Worm (Caenorhabditis elegans) whole organism, late embryonic: ENCODE results near the gene K10G6.5.

ENCODE experiments used
- K02D7.2 ChIP-seq: sonication (generic microtip); optimal IDR thresholded peaks from 2 replicates; lab custom pipeline; 2017; ENCODE audit warnings: mild to moderate bottlenecking, missing genetic modification characterization, missing compliant biosample characterization
- Y22D7AL.16 ChIP-seq: sonication (generic microtip); optimal IDR thresholded peaks from 2 replicates; lab custom pipeline; 2016; ENCODE audit warnings: missing genetic modification characterization, missing compliant biosample characterization
- ama-1 ChIP-seq: fragments of 150-350 bp; optimal IDR thresholded peaks from 2 replicates; lab custom pipeline; 2014
- ceh-19 ChIP-seq: fragments of 200-800 bp; sonication (Bioruptor generic); optimal IDR thresholded peaks from 2 replicates; lab custom pipeline; 2018; ENCODE audit warnings: mild to moderate bottlenecking, missing genetic modification characterization, missing compliant biosample characterization
- ceh-45 ChIP-seq: fragments of 200-800 bp; sonication (Bioruptor generic); IDR thresholded peaks from 2 replicates; pipeline ENCODE4 v1.3.6; 2022; ENCODE audit warnings: missing genetic modification reagents, missing genetic modification characterization, missing compliant biosample characterization
- dve-1 ChIP-seq: sonication (generic microtip); optimal IDR thresholded peaks from 2 replicates; lab custom pipeline; 2017; ENCODE audit warnings: antibody characterized with exemption, mild to moderate bottlenecking, missing genetic modification characterization, missing compliant biosample characterization
- fkh-6 ChIP-seq: sonication (generic microtip); optimal IDR thresholded peaks from 2 replicates; lab custom pipeline; 2016; ENCODE audit warnings: missing genetic modification characterization, missing compliant biosample characterization
- gmeb-2 ChIP-seq: sonication (generic microtip); optimal IDR thresholded peaks from 2 replicates; lab custom pipeline; 2016; ENCODE audit warnings: missing genetic modification characterization, inconsistent platforms, missing compliant biosample characterization
- hlh-13 ChIP-seq: fragments of 200-800 bp; sonication (Bioruptor generic); optimal IDR thresholded peaks from 2 replicates; lab custom pipeline; 2018; ENCODE audit warnings: mild to moderate bottlenecking, missing genetic modification characterization, missing compliant biosample characterization
- nfya-1 ChIP-seq: sonication (generic microtip); optimal IDR thresholded peaks from 2 replicates; lab custom pipeline; 2017; ENCODE audit warnings: missing genetic modification characterization, mild to moderate bottlenecking, missing compliant biosample characterization, antibody characterized with exemption, moderate library complexity
- nhr-11 ChIP-seq: fragments of 150-350 bp; optimal IDR thresholded peaks from 2 replicates; lab custom pipeline; 2014; ENCODE audit warnings: missing biosample characterization, missing genetic modification characterization
- tbx-2 ChIP-seq: sonication (generic microtip); optimal IDR thresholded peaks from 2 replicates; lab custom pipeline; 2016; ENCODE audit warnings: missing genetic modification characterization, missing compliant biosample characterization
- unc-3 ChIP-seq, 2 experiments: fragments of 200-800 bp in 1 of 2; sonication (Bioruptor generic) in 1 of 2; sonication (generic microtip) in 1 of 2; conservative IDR thresholded peaks in 1 of 2; optimal IDR thresholded peaks in 1 of 2; 2 replicates each; pipeline versions ENCODE4 v1.3.6 to Lab custom; 2016 to 2022; ENCODE audit warnings: missing compliant biosample characterization in 2 of 2, missing genetic modification characterization in 2 of 2, missing genetic modification reagents in 1 of 2

DNA sequence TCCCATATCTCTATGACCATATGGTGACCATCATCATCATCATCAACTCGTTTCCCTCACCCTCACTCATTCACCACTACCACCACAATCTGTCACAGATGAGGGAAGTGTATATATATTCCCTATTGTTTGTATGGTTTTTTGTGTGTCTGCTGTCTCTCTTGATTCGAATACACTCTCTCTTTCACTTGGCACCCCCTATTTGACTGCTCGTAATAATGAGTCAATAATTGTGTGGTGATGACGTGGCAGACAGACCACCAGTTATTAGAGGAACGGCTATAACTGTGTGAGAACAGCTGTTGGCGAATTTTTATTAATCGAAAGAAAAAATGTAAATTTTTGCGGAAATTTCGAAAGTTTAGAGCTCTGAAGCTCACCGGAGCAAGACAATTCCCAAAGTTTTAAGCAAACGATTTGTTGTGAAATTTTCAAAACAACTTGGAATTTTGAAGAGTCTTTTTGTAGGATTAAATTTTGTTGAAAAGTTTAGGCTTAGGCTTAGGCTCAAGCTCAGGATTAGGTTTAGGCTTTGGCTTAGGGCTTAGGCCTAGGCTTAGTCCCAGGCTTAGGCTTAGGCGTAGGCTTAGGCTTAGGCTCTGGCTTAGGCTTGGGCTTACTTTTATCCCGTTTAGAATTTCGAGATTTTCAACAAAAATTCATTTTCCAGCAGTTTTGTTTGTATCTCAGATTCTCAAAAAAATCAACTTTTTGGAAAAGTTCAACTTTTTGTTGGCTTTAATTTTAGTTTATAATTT is 29.4 kb upstream of the K10G6.5 start:
- TF ChIP-seq ama-1 (lab: Kevin White, UChicago) = no peak
- TF ChIP-seq fkh-6 (tag; lab: Kevin White, UChicago) = no peak
- TF ChIP-seq gmeb-2 (tag; lab: Kevin White, UChicago) = no peak
- TF ChIP-seq ceh-19 (GFP tag; lab: Kevin White, UChicago) = no peak
- TF ChIP-seq K02D7.2 (tag; lab: Kevin White, UChicago) = no peak
- no peak for TF ChIP-seq nhr-11 (tag; lab: Kevin White, UChicago)
- no peak for TF ChIP-seq ceh-45
- no peak for TF ChIP-seq nfya-1 (tag; lab: Kevin White, UChicago)
- TF ChIP-seq hlh-13 = no peak
- TF ChIP-seq unc-3 (GFP tag; conservative IDR thresholded peaks at IDR 0.05; lab: Robert Waterston, UW) = no peak
- TF ChIP-seq unc-3 (tag; optimal IDR thresholded peaks at IDR 0.05; lab: Kevin White, UChicago) = no peak
- TF ChIP-seq tbx-2 (tag; lab: Kevin White, UChicago) = peak; percentile 21
- TF ChIP-seq dve-1 = peak; percentile 70
- TF ChIP-seq Y22D7AL.16 (tag; lab: Kevin White, UChicago) = no peak
